Fruit fly (Drosophila melanogaster): Measurements from ENCODE around the gene Spg7.
A peak's percentile ranks its signal among the peaks of the same experiment; 100 is the strongest.

Gene Spg7

dm6 chrX:2744042-2744441, 46.0 kb upstream of the Spg7 start, which contains the start of gene Syx4 (continued):
- TF ChIP-seq nerfin-1 (tag; optimal IDR thresholded peaks at IDR 0.05) (peak; percentile 81), ase (GFP tag; IDR thresholded peaks at IDR 0.05) (peak; percentile 87), eve (GFP tag; optimal IDR thresholded peaks at IDR 0.05) (peak in 1 of 2 experiments; percentile 92), CG31441 (GFP tag; IDR thresholded peaks at IDR 0.05) (peak; percentile 91), bab2 (GFP tag; optimal IDR thresholded peaks at IDR 0.05) (peak; percentile 89), pzg (GFP tag; optimal IDR thresholded peaks at IDR 0.05) (peak; percentile 20), Elba2 (GFP tag; optimal IDR thresholded peaks at IDR 0.05) (no peak), fd3F (GFP tag; optimal IDR thresholded peaks at IDR 0.05) (peak; percentile 92), pita (GFP tag; optimal IDR thresholded peaks at IDR 0.05) (no peak), HLH4C (GFP tag; IDR thresholded peaks at IDR 0.05; ENCODE audit: partially characterized antibody) (no peak), Dp (GFP tag; optimal IDR thresholded peaks at IDR 0.05) (no peak), CG31365 (tag; optimal IDR thresholded peaks at IDR 0.05) (peak; percentile 84), trem (tag; optimal IDR thresholded peaks at IDR 0.05) (peak; percentile 73), wdn (GFP tag; IDR thresholded peaks at IDR 0.05) (peak; percentile 83), CG3726 (GFP tag; IDR thresholded peaks at IDR 0.05) (0 out of 3 replicates have a peak, but pooled peaks have one; percentile 69), E2f2 (GFP tag; IDR thresholded peaks at IDR 0.05) (peak; percentile 72), CG8290 (GFP tag; optimal IDR thresholded peaks at IDR 0.05) (peak; percentile 3), CG8290 (tag; optimal IDR thresholded peaks at IDR 0.05) (peak in 1 of 2 experiments; percentile 98), row (GFP tag; IDR thresholded peaks at IDR 0.05) (peak; percentile 87), Fer3 (tag; optimal IDR thresholded peaks at IDR 0.05) (peak; percentile 95), CG31388 (GFP tag; optimal IDR thresholded peaks at IDR 0.05) (peak; percentile 65), CG4730 (GFP tag; IDR thresholded peaks at IDR 0.05) (peak; percentile 70), CG30020 (tag; optimal IDR thresholded peaks at IDR 0.05) (no peak), crol (GFP tag; IDR thresholded peaks at IDR 0.05) (no peak), Side (GFP tag; optimal IDR thresholded peaks at IDR 0.05) (peak; percentile 87), nau (GFP tag; optimal IDR thresholded peaks at IDR 0.05) (peak; percentile 89), Nf-YC (tag; optimal IDR thresholded peaks at IDR 0.05) (peak; percentile 55), CG10565 (GFP tag; optimal IDR thresholded peaks at IDR 0.05) (no peak), org-1 (GFP tag; optimal IDR thresholded peaks at IDR 0.05) (peak; percentile 92), Rfx (GFP tag; IDR thresholded peaks at IDR 0.05) (peak; percentile 93), CG18764 (GFP tag; optimal IDR thresholded peaks at IDR 0.05) (peak; percentile 70), CG3281 (GFP tag; optimal IDR thresholded peaks at IDR 0.05) (peak; percentile 93), jing (GFP tag; optimal IDR thresholded peaks at IDR 0.05) (peak; percentile 75), bigmax (GFP tag; optimal IDR thresholded peaks at IDR 0.05) (peak; percentile 21), hth (optimal IDR thresholded peaks at IDR 0.05) (no peak), CG12104 (GFP tag; optimal IDR thresholded peaks at IDR 0.05) (peak; percentile 76), CG2712 (tag; optimal IDR thresholded peaks at IDR 0.05) (peak; percentile 87), CG9876 (GFP tag; optimal IDR thresholded peaks at IDR 0.05) (peak; percentile 79), Gug (GFP tag; IDR thresholded peaks at IDR 0.05) (peak; percentile 80; the same call in 3 of the 4 replicates), CG18262 (tag; optimal IDR thresholded peaks at IDR 0.05) (peak; percentile 87), CG8478 (optimal IDR thresholded peaks at IDR 0.05) (no peak), CG6683 (GFP tag; optimal IDR thresholded peaks at IDR 0.05) (peak; percentile 82), D19B (GFP tag; optimal IDR thresholded peaks at IDR 0.05) (peak; percentile 63), HHEX (GFP tag; optimal IDR thresholded peaks at IDR 0.05) (peak; percentile 94), CG34376 (GFP tag; optimal IDR thresholded peaks at IDR 0.05) (peak; percentile 33), tio (GFP tag; optimal IDR thresholded peaks at IDR 0.05) (peak; percentile 86), Fer2 (tag; optimal IDR thresholded peaks at IDR 0.05) (peak; percentile 78), cas (GFP tag; IDR thresholded peaks at IDR 0.05) (peak; percentile 71; the same call in 1 of the 2 replicates), btn (GFP tag; optimal IDR thresholded peaks at IDR 0.05) (peak; percentile 75), toy (GFP tag; IDR thresholded peaks at IDR 0.05) (peak; percentile 73), vnd (GFP tag; IDR thresholded peaks at IDR 0.05; ENCODE audit: partially characterized antibody) (no peak), HLHmδ (GFP tag; optimal IDR thresholded peaks at IDR 0.05) (no peak)

Measured in whole organism, embryonic.